Worm (Caenorhabditis elegans) whole organism, L3 larva: ENCODE results near the gene sptf-2.

Source experiments
- aly-2 ChIP-seq: fragments of 150-350 bp; optimal IDR thresholded peaks from 2 replicates; lab custom pipeline; 2014; ENCODE audit warnings: missing biosample characterization, missing genetic modification characterization
- ceh-16 ChIP-seq: sonication (generic microtip); optimal IDR thresholded peaks from 2 replicates; lab custom pipeline; 2017; ENCODE audit warnings: missing biosample characterization, missing genetic modification characterization
- ceh-82 ChIP-seq: fragments of 150-350 bp; optimal IDR thresholded peaks from 2 replicates; lab custom pipeline; 2014; ENCODE audit warnings: missing biosample characterization, missing genetic modification characterization
- fkh-10 ChIP-seq: sonication (generic microtip); optimal IDR thresholded peaks from 2 replicates; lab custom pipeline; 2017; ENCODE audit warnings: missing biosample characterization, missing genetic modification reagents, missing genetic modification characterization
- lin-15B ChIP-seq: fragments of 150-350 bp; optimal IDR thresholded peaks from 2 replicates; lab custom pipeline; 2014; ENCODE audit warnings: missing biosample characterization, missing genetic modification characterization
- lin-39 ChIP-seq: fragments of 150-350 bp; optimal IDR thresholded peaks from 2 replicates; lab custom pipeline; 2018; ENCODE audit warnings: missing biosample characterization, missing genetic modification reagents, missing genetic modification characterization
- nhr-11 ChIP-seq: fragments of 150-350 bp; optimal IDR thresholded peaks from 2 replicates; lab custom pipeline; 2014; ENCODE audit warnings: missing biosample characterization, missing genetic modification characterization
- nhr-76 ChIP-seq: fragments of 150-350 bp; sonication (generic microtip); optimal IDR thresholded peaks from 5 replicates; lab custom pipeline; 2014; ENCODE audit warnings: missing biosample characterization, missing genetic modification characterization
- pqm-1 ChIP-seq: fragments of 150-350 bp; optimal IDR thresholded peaks from 2 replicates; lab custom pipeline; 2017; ENCODE audit warnings: missing biosample characterization, missing genetic modification characterization, inconsistent platforms
- snpc-4 ChIP-seq: fragments of 150-350 bp; optimal IDR thresholded peaks from 2 replicates; lab custom pipeline; 2014; ENCODE audit warnings: missing biosample characterization, missing genetic modification characterization

DNA sequence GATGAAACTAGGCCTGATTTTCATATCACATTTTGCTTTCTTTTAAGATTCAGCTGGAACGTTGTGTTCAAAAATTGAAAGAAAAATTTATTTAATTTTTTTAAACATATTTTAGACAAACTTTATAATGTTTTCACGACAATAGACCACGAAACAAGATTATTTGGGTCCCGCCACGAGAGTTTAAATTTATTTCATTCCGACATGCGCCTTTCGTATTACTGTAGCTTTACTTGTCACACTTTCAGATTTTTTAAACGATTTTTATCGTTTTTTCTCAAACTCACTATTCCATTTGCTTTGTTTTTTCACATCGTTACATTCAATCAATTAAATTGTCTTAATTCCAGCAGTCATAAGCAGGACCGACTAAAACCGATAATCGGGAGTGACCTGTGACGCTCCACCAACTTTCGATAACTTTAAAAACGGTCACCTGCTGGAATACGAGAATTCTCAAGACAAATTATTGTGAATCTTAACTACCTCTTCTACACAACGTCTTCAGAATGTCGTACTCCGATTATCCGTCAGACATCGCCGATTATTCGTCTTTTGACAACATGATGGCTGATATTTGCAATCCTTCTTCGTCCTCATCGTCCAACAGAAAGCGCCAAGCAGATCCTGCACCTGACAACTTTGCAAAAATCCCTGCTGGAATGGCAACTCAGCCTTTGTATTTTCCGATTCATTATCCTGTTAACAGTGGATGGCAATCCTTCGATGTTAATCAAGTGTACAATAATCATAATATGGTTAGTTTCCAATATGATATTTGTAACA, 31.2 kb upstream of the sptf-2 start, which contains the start of gene aptf-3:
- no peak for TF ChIP-seq ceh-82
- no peak for TF ChIP-seq pqm-1 (tag; lab: Kevin White, UChicago)
- TF ChIP-seq aly-2 (tag; lab: Kevin White, UChicago): no peak
- TF ChIP-seq lin-15B (tag; lab: Kevin White, UChicago): no peak
- TF ChIP-seq nhr-76 (tag; lab: Kevin White, UChicago): no peak
- no peak for TF ChIP-seq snpc-4 (tag; lab: Kevin White, UChicago)
- no peak for TF ChIP-seq ceh-16
- TF ChIP-seq lin-39 (tag; lab: Kevin White, UChicago): no peak
- TF ChIP-seq nhr-11 (tag; lab: Kevin White, UChicago): no peak
- no peak for TF ChIP-seq fkh-10
